Worm (Caenorhabditis elegans) whole organism, mixed stage, embryonic: ENCODE measurements around the gene D1044.6.

Source experiments
- lin-13 ChIP-seq: fragments of 150-350 bp; optimal IDR thresholded peaks from 2 replicates; lab custom pipeline; 2014; ENCODE audit warnings: missing biosample characterization, missing genetic modification characterization
- lsy-2 ChIP-seq: fragments of 150-350 bp; optimal IDR thresholded peaks from 2 replicates; lab custom pipeline; 2014; ENCODE audit warnings: missing biosample characterization, missing genetic modification characterization
- nhr-28 ChIP-seq: fragments of 150-350 bp; optimal IDR thresholded peaks from 2 replicates; lab custom pipeline; 2014; ENCODE audit warnings: missing biosample characterization, missing genetic modification characterization
- nhr-76 ChIP-seq: sonication (generic microtip); optimal IDR thresholded peaks from 2 replicates; lab custom pipeline; 2017; ENCODE audit warnings: missing biosample characterization, missing genetic modification characterization
- snpc-4 ChIP-seq: fragments of 150-350 bp; optimal IDR thresholded peaks from 2 replicates; lab custom pipeline; 2014; ENCODE audit warnings: missing biosample characterization, missing genetic modification characterization
- unc-62 ChIP-seq: fragments of 150-350 bp; optimal IDR thresholded peaks from 2 replicates; lab custom pipeline; 2014; ENCODE audit warnings: missing biosample characterization, missing genetic modification reagents, missing genetic modification characterization

DNA sequence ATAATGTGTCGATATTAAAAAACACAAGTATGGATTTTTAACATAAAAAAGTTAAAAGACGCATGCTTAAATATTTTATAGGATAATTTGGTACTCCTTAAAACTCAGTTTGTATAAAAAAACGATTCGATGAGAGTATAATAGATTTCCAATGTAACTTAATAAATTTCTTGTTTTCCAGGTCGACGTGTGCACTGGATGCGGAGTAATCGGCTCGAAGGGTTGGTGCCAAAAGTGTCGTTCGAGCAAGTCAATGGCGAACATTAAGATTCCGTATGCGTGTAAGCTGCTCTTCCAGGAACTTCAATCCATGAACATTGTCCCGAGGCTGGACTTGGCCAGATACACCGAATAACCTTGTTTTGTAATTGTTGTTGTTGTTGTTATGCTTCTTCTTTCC lies 21.3 kb upstream of the D1044.6 start:
- TF ChIP-seq unc-62 (GFP tag; lab: Kevin White, UChicago), result no peak
- no peak for TF ChIP-seq nhr-28 (tag; lab: Kevin White, UChicago)
- no peak for TF ChIP-seq lsy-2 (tag; lab: Kevin White, UChicago)
- TF ChIP-seq snpc-4 (tag; lab: Kevin White, UChicago), result no peak
- no peak for TF ChIP-seq lin-13 (tag; lab: Kevin White, UChicago)
- no peak for TF ChIP-seq nhr-76 (tag; lab: Kevin White, UChicago)
